Fruit fly (Drosophila melanogaster): ENCODE data around the gene skd.

skd gene

dm6 chr3L:20944180-20944579, 83.1 kb downstream of the skd start (continued):
- no peak for TF ChIP-seq dpn (GFP tag; optimal IDR thresholded peaks at IDR 0.05)
- no peak for TF ChIP-seq CG34224 (GFP tag; IDR thresholded peaks at IDR 0.05; ENCODE audit: partially characterized antibody)
- TF ChIP-seq pum (GFP tag; optimal IDR thresholded peaks at IDR 0.05): no peak
- TF ChIP-seq CG14710 (tag; optimal IDR thresholded peaks at IDR 0.05): peak; percentile 55
- no peak for TF ChIP-seq CG6791 (GFP tag; IDR thresholded peaks at IDR 0.05; ENCODE audit: partially characterized antibody)
- TF ChIP-seq jing (GFP tag; optimal IDR thresholded peaks at IDR 0.05): no peak
- peak; percentile 19 for TF ChIP-seq PHDP (tag; optimal IDR thresholded peaks at IDR 0.05)
- no peak for TF ChIP-seq Antp (GFP tag; optimal IDR thresholded peaks at IDR 0.05)
- TF ChIP-seq CG31441 (GFP tag; IDR thresholded peaks at IDR 0.05): no peak; the same call in 1 of the 2 replicates
- TF ChIP-seq NK7.1 (GFP tag; optimal IDR thresholded peaks at IDR 0.05): peak; percentile 23
- peak in 1 of 2 experiments; percentile 42 for TF ChIP-seq Hr51 (GFP tag; optimal IDR thresholded peaks at IDR 0.05)
- TF ChIP-seq bab2 (GFP tag; optimal IDR thresholded peaks at IDR 0.05): peak; percentile 53
- TF ChIP-seq CG16779 (GFP tag; IDR thresholded peaks at IDR 0.05): no peak
- TF ChIP-seq odd (GFP tag; optimal IDR thresholded peaks at IDR 0.05): peak; percentile 48
- TF ChIP-seq CG17385 (GFP tag; optimal IDR thresholded peaks at IDR 0.05): no peak
- TF ChIP-seq br (optimal IDR thresholded peaks at IDR 0.05): no peak
- TF ChIP-seq trem (tag; optimal IDR thresholded peaks at IDR 0.05): peak; percentile 3
- no peak for TF ChIP-seq fu2 (GFP tag; optimal IDR thresholded peaks at IDR 0.05)
- TF ChIP-seq CG7987 (GFP tag; optimal IDR thresholded peaks at IDR 0.05): peak; percentile 42
- TF ChIP-seq CG31224 (GFP tag; IDR thresholded peaks at IDR 0.05): no peak
- no peak for TF ChIP-seq ato (GFP tag; IDR thresholded peaks at IDR 0.05; ENCODE audit: partially characterized antibody)
- TF ChIP-seq CG18599 (GFP tag; optimal IDR thresholded peaks at IDR 0.05): peak; percentile 28
- no peak for TF ChIP-seq Jarid2 (GFP tag; optimal IDR thresholded peaks at IDR 0.05)
- peak; percentile 33 for TF ChIP-seq Sry-β (GFP tag; optimal IDR thresholded peaks at IDR 0.05)
- no peak for TF ChIP-seq mam (GFP tag; optimal IDR thresholded peaks at IDR 0.05)
- no peak for TF ChIP-seq Dfd (GFP tag; optimal IDR thresholded peaks at IDR 0.05)
- no peak for TF ChIP-seq fd3F (GFP tag; optimal IDR thresholded peaks at IDR 0.05)
- TF ChIP-seq caup (GFP tag; optimal IDR thresholded peaks at IDR 0.05; ENCODE audit: severe bottlenecking): peak; percentile 8
- no peak for TF ChIP-seq CG6683 (GFP tag; optimal IDR thresholded peaks at IDR 0.05)
- TF ChIP-seq wek (GFP tag; optimal IDR thresholded peaks at IDR 0.05): peak; percentile 66
- peak; percentile 70 for TF ChIP-seq CG15696 (tag; optimal IDR thresholded peaks at IDR 0.05)
- TF ChIP-seq mld (GFP tag; IDR thresholded peaks at IDR 0.05; ENCODE audit: partially characterized antibody): no peak
- peak in 1 of 3 experiments; percentile 26 for TF ChIP-seq lola (GFP tag; optimal IDR thresholded peaks at IDR 0.05)
- TF ChIP-seq Spps (tag; optimal IDR thresholded peaks at IDR 0.05): peak; percentile 23
- peak; percentile 75 for TF ChIP-seq otp (GFP tag; IDR thresholded peaks at IDR 0.05)
- peak; percentile 60 for TF ChIP-seq CG10209 (GFP tag; optimal IDR thresholded peaks at IDR 0.05)
- TF ChIP-seq trh (GFP tag; optimal IDR thresholded peaks at IDR 0.05): no peak
- no peak for TF ChIP-seq CG17361 (GFP tag; IDR thresholded peaks at IDR 0.05)
- no peak for TF ChIP-seq CG12744 (GFP tag; optimal IDR thresholded peaks at IDR 0.05)
- peak; percentile 29 for TF ChIP-seq CG12769 (tag; optimal IDR thresholded peaks at IDR 0.05)
- peak; percentile 79 for TF ChIP-seq kni (GFP tag; optimal IDR thresholded peaks at IDR 0.05)
- TF ChIP-seq CrebB (tag; optimal IDR thresholded peaks at IDR 0.05): peak; percentile 56
- TF ChIP-seq chn (GFP tag; optimal IDR thresholded peaks at IDR 0.05): no peak
- TF ChIP-seq psq (GFP tag; optimal IDR thresholded peaks at IDR 0.05): no peak
- no peak for TF ChIP-seq insv (GFP tag; optimal IDR thresholded peaks at IDR 0.05)
- TF ChIP-seq Hey (tag; optimal IDR thresholded peaks at IDR 0.05): peak; percentile 25
- TF ChIP-seq CG4360 (GFP tag; IDR thresholded peaks at IDR 0.05): no peak
- TF ChIP-seq peb (GFP tag; IDR thresholded peaks at IDR 0.05): no peak
- TF ChIP-seq ap (GFP tag; IDR thresholded peaks at IDR 0.05): no peak
- TF ChIP-seq E2f1 (GFP tag; IDR thresholded peaks at IDR 0.05): no peak
